Fruit fly (Drosophila melanogaster) whole organism, pupa: ENCODE measurements around the gene CG13251.

Source experiments
- CG10348 ChIP-seq: fragments of 200-800 bp; sonication (Bioruptor generic); IDR thresholded peaks from 2 replicates; pipeline ENCODE4 v1.3.6; 2022; ENCODE audit warnings: missing biosample characterization, missing genetic modification characterization
- CG13204 ChIP-seq: fragments of 200-800 bp; sonication (Bioruptor generic); optimal IDR thresholded peaks from 2 replicates; lab custom pipeline; 2018; ENCODE audit warnings: missing biosample characterization, mild to moderate bottlenecking, missing genetic modification characterization, moderate library complexity
- CG34367 ChIP-seq: fragments of 200-800 bp; sonication (Bioruptor generic); optimal IDR thresholded peaks from 2 replicates; lab custom pipeline; 2018; ENCODE audit warnings: missing biosample characterization, mild to moderate bottlenecking, missing genetic modification characterization
- CG4496 ChIP-seq: fragments of 200-800 bp; sonication (Bioruptor generic); IDR thresholded peaks from 3 replicates; pipeline ENCODE4 v1.3.6; 2022; ENCODE audit warnings: missing biosample characterization, missing genetic modification characterization
- CG8159 ChIP-seq: fragments of 200-800 bp; sonication (Bioruptor generic); optimal IDR thresholded peaks from 3 replicates; lab custom pipeline; 2018; ENCODE audit warnings: missing biosample characterization, mild to moderate bottlenecking, missing genetic modification characterization, moderate library complexity
- Ets98B ChIP-seq: fragments of 200-800 bp; sonication (Bioruptor generic); IDR thresholded peaks from 2 replicates; pipeline ENCODE4 v1.3.6; 2022; ENCODE audit warnings: missing biosample characterization, missing genetic modification characterization
- fd96Ca ChIP-seq: fragments of 200-800 bp; sonication (Bioruptor generic); IDR thresholded peaks from 3 replicates; pipeline ENCODE4 v1.3.6; 2022; ENCODE audit warnings: missing biosample characterization, missing genetic modification characterization

- TF ChIP-seq CG34367 (peak; percentile 61), CG8159 (peak; percentile 80), CG13204 (GFP tag; lab: Kevin White, UChicago) (peak; percentile 13), CG4496 (GFP tag; lab: Robert Waterston, UW) (no peak), CG10348 (GFP tag; lab: Robert Waterston, UW) (no peak), fd96Ca (GFP tag; lab: Robert Waterston, UW) (no peak), Ets98B (GFP tag; lab: Robert Waterston, UW) (no peak)
These were observed 44.4 kb upstream of the CG13251 start for dm6 chr3L:20592577-20592976.
